Fruit fly (Drosophila melanogaster) whole organism, wandering third instar larva: Measurements from ENCODE around the gene Sdic4.
"Not testable (repeated sequence)": the region's sequence is repeated elsewhere in the genome, so short reads cannot be mapped to it uniquely, and the experiment has no call there.

Experiments
- Abd-B ChIP-seq: fragments of >200 bp; optimal IDR thresholded peaks from 2 replicates; lab custom pipeline; 2017; ENCODE audit warnings: missing biosample characterization, missing genetic modification characterization
- CG32264 ChIP-seq: fragments of 200-800 bp; sonication (Bioruptor generic); optimal IDR thresholded peaks from 2 replicates; lab custom pipeline; 2016; ENCODE audit warnings: missing biosample characterization, missing genetic modification characterization
- CG9705 ChIP-seq: fragments of 200-800 bp; sonication (Bioruptor generic); optimal IDR thresholded peaks from 2 replicates; lab custom pipeline; 2018; ENCODE audit warnings: missing biosample characterization, mild to moderate bottlenecking, missing genetic modification characterization
- CrebA ChIP-seq: fragments of 200-800 bp; sonication (Bioruptor generic); optimal IDR thresholded peaks from 2 replicates; lab custom pipeline; 2016; ENCODE audit warnings: missing biosample characterization, mild to moderate bottlenecking, missing genetic modification characterization, borderline replicate concordance
- Dfd ChIP-seq: fragments of >200 bp; optimal IDR thresholded peaks from 2 replicates; lab custom pipeline; 2017; ENCODE audit warnings: missing biosample characterization, missing genetic modification characterization
- Dif ChIP-seq: fragments of 200-275, 200-300 bp; sonication (Bioruptor generic); optimal IDR thresholded peaks from 2 replicates; lab custom pipeline; 2018; ENCODE audit warnings: missing biosample characterization, missing genetic modification characterization; ENCODE audit not compliant: partially characterized antibody
- GATAd ChIP-seq: sonication (Bioruptor generic); optimal IDR thresholded peaks from 2 replicates; lab custom pipeline; 2016; ENCODE audit warnings: missing biosample characterization, missing genetic modification characterization
- HLH106 ChIP-seq: fragments of 200-800 bp; optimal IDR thresholded peaks from 3 replicates; lab custom pipeline; 2019; ENCODE audit warnings: missing biosample characterization, mild to moderate bottlenecking, missing genetic modification characterization, moderate library complexity
- Hnf4 ChIP-seq: fragments of 200-800 bp; sonication (Bioruptor generic); optimal IDR thresholded peaks from 2 replicates; lab custom pipeline; 2016; ENCODE audit warnings: missing biosample characterization, mild to moderate bottlenecking, missing genetic modification characterization
- Hr78 ChIP-seq: fragments of >200 bp; optimal IDR thresholded peaks from 2 replicates; lab custom pipeline; 2017; ENCODE audit warnings: missing biosample characterization, missing genetic modification characterization
- Hr83 ChIP-seq: fragments of 200-300 bp; sonication (Bioruptor generic); optimal IDR thresholded peaks from 2 replicates; lab custom pipeline; 2016; ENCODE audit warnings: missing biosample characterization, mild to moderate bottlenecking, missing genetic modification characterization, moderate library complexity; ENCODE audit not compliant: poor library complexity, severe bottlenecking
- Jra ChIP-seq: sonication (Bioruptor generic); optimal IDR thresholded peaks from 2 replicates; lab custom pipeline; 2016; ENCODE audit warnings: missing biosample characterization, missing genetic modification characterization
- Mio ChIP-seq: sonication (Bioruptor generic); optimal IDR thresholded peaks from 2 replicates; lab custom pipeline; 2016; ENCODE audit warnings: missing biosample characterization, missing genetic modification characterization
- Myc ChIP-seq: fragments of >200 bp; optimal IDR thresholded peaks from 2 replicates; lab custom pipeline; 2017
- N ChIP-seq: fragments of >200 bp; optimal IDR thresholded peaks from 2 replicates; lab custom pipeline; 2018; ENCODE audit warnings: missing biosample characterization, missing external identifiers, missing genetic modification characterization
- OdsH ChIP-seq: fragments of 200-800 bp; sonication (Bioruptor generic); optimal IDR thresholded peaks from 2 replicates; lab custom pipeline; 2016; ENCODE audit warnings: missing biosample characterization, mild to moderate bottlenecking, missing genetic modification characterization
- Rel ChIP-seq, 2 experiments: fragments of 200-800 bp; sonication (Bioruptor generic) in 1 of 2; optimal IDR thresholded peaks; 2 replicates in 1 of 2; 3 replicates in 1 of 2; lab custom pipeline; 2016 to 2019; ENCODE audit warnings: mild to moderate bottlenecking in 2 of 2, missing biosample characterization in 2 of 2, missing genetic modification characterization in 2 of 2, moderate library complexity in 1 of 2
- Sp1 ChIP-seq: fragments of 200-800 bp; sonication (Bioruptor generic); optimal IDR thresholded peaks from 3 replicates; lab custom pipeline; 2019; ENCODE audit warnings: missing biosample characterization, mild to moderate bottlenecking, missing genetic modification characterization, moderate library complexity
- Vsx2 ChIP-seq: fragments of 200-300, 225-300 bp; sonication (Bioruptor generic); optimal IDR thresholded peaks from 2 replicates; lab custom pipeline; 2018; ENCODE audit warnings: missing biosample characterization, missing genetic modification characterization; ENCODE audit not compliant: partially characterized antibody
- br ChIP-seq: fragments of 200-800 bp; sonication (Bioruptor generic); optimal IDR thresholded peaks from 2 replicates; lab custom pipeline; 2016; ENCODE audit warnings: missing biosample characterization, missing genetic modification characterization
- brk ChIP-seq: fragments of 200-800 bp; sonication (Bioruptor generic); optimal IDR thresholded peaks from 2 replicates; lab custom pipeline; 2016; ENCODE audit warnings: missing biosample characterization, mild to moderate bottlenecking, missing genetic modification characterization
- dl ChIP-seq, 2 experiments: fragments of 175-275, 200-275 bp in 1 of 2; fragments of 200-275 bp in 1 of 2; sonication (Bioruptor generic); optimal IDR thresholded peaks; lab custom pipeline; 2018; ENCODE audit warnings: mild to moderate bottlenecking in 2 of 2, missing biosample characterization in 2 of 2, missing genetic modification characterization in 2 of 2, moderate library complexity in 2 of 2; ENCODE audit not compliant: partially characterized antibody in 2 of 2, insufficient read depth in 1 of 2
- dmrt93B ChIP-seq: fragments of 200-800 bp; sonication (Bioruptor generic); optimal IDR thresholded peaks from 2 replicates; lab custom pipeline; 2018; ENCODE audit warnings: missing biosample characterization, mild to moderate bottlenecking, missing genetic modification characterization
- dsf ChIP-seq: sonication (Bioruptor generic); optimal IDR thresholded peaks from 2 replicates; lab custom pipeline; 2016; ENCODE audit warnings: missing biosample characterization, missing genetic modification characterization, borderline replicate concordance
- ey ChIP-seq: fragments of 200-800 bp; sonication (Bioruptor generic); optimal IDR thresholded peaks from 2 replicates; lab custom pipeline; 2016; ENCODE audit warnings: missing biosample characterization, missing genetic modification characterization
- foxo ChIP-seq, 2 experiments: fragments of 200-800 bp; sonication (Bioruptor generic); optimal IDR thresholded peaks; 2 replicates in 1 of 2; 3 replicates in 1 of 2; lab custom pipeline; 2016 to 2017; ENCODE audit warnings: missing biosample characterization in 2 of 2, missing genetic modification characterization in 2 of 2
- fru ChIP-seq: fragments of 200-800 bp; sonication (Bioruptor generic); optimal IDR thresholded peaks from 3 replicates; lab custom pipeline; 2016; ENCODE audit warnings: missing biosample characterization, mild to moderate bottlenecking, missing genetic modification characterization
- h ChIP-seq: fragments of 200-800 bp; sonication (Bioruptor generic); optimal IDR thresholded peaks from 3 replicates; lab custom pipeline; 2016; ENCODE audit warnings: missing biosample characterization, mild to moderate bottlenecking, missing genetic modification characterization
- jim ChIP-seq: fragments of 175-275, 200-325 bp; sonication (Bioruptor generic); optimal IDR thresholded peaks from 2 replicates; lab custom pipeline; 2016; ENCODE audit warnings: missing biosample characterization, mild to moderate bottlenecking, missing genetic modification characterization
- lola ChIP-seq: fragments of >200 bp; optimal IDR thresholded peaks from 2 replicates; lab custom pipeline; 2017; ENCODE audit warnings: missing biosample characterization, missing genetic modification characterization
- pan ChIP-seq: fragments of >200 bp; optimal IDR thresholded peaks from 2 replicates; lab custom pipeline; 2017
- psq ChIP-seq: fragments of 200-800 bp; sonication (Bioruptor generic); optimal IDR thresholded peaks from 3 replicates; lab custom pipeline; 2017; ENCODE audit warnings: missing biosample characterization, mild to moderate bottlenecking, missing genetic modification characterization, moderate library complexity
- rgr ChIP-seq: fragments of 200-800 bp; sonication (Bioruptor generic); optimal IDR thresholded peaks from 3 replicates; lab custom pipeline; 2016; ENCODE audit warnings: missing biosample characterization, mild to moderate bottlenecking, missing genetic modification characterization
- sage ChIP-seq: fragments of 200-800 bp; sonication (Bioruptor generic); optimal IDR thresholded peaks from 2 replicates; lab custom pipeline; 2016; ENCODE audit warnings: missing biosample characterization, mild to moderate bottlenecking, missing genetic modification characterization
- sv ChIP-seq: fragments of 200-800 bp; sonication (Bioruptor generic); optimal IDR thresholded peaks from 3 replicates; lab custom pipeline; 2016; ENCODE audit warnings: missing biosample characterization, missing genetic modification characterization
- tai ChIP-seq: sonication (Bioruptor generic); optimal IDR thresholded peaks from 2 replicates; lab custom pipeline; 2016; ENCODE audit warnings: missing biosample characterization, missing genetic modification characterization
- usp ChIP-seq: fragments of >200 bp; optimal IDR thresholded peaks from 2 replicates; lab custom pipeline; 2017; ENCODE audit warnings: missing biosample characterization, missing genetic modification characterization
- woc ChIP-seq: sonication (Bioruptor generic); optimal IDR thresholded peaks from 2 replicates; lab custom pipeline; 2016; ENCODE audit warnings: missing biosample characterization, mild to moderate bottlenecking, missing genetic modification characterization

Gene Sdic4

DNA sequence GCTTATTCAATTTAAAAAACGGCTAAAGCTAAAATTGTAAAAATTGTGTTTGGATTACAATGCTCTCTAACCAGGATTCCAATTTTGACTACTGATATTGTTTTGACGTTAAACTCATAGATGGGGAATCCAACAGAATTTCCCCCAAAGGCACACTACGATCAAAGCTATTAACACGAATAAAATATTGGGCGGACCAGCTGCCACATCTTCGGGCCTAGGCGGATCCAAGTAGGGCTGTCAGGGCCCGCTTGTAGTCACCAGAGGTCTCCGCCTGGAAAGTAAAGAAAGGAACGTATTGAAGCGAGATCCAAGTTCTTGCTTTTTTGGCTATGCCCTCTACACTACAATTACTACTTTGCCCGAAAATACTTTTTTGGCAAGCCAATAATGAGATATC, at the start of gene Sdic4:
Gene Sdic4, minus strand, starts transcription at position 101 of the 400 bp plus-strand sequence.
- TF ChIP-seq h (GFP tag; lab: Kevin White, UChicago); Abd-B (GFP tag; lab: Kevin White, UChicago); Myc: not testable (repeated sequence)

DNA sequence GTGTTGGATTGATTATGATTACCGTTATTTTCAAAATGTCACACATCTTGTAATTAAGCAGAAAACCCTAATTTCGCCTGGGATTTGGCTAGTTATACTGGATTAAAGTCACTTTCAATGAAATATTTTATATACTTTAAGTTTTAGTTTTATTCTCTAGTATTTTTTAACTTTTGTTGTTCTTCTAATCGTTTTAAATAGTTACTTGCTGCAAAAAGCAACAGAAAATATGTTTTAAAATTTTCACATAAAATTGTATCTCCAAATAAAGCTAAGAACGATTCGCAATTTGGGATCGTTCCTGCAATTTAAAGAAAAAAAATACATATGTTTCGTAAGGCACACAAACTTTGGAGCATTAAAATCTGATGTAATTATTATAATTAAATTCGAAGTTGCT, 44.8 kb upstream of the Sdic4 start, which contains the start of gene Inx6:
Gene Inx6, minus strand, starts transcription at position 101 of the 400 bp plus-strand sequence.
- TF ChIP-seq pan (lab: Kevin White, UChicago): no peak
- TF ChIP-seq Rel (GFP tag; optimal IDR thresholded peaks at IDR 0.05; lab: Kevin White, UChicago): no peak
- TF ChIP-seq Rel (tag; optimal IDR thresholded peaks at IDR 0.05; lab: Kevin White, UChicago): no peak
- TF ChIP-seq rgr (GFP tag; lab: Kevin White, UChicago): no peak
- TF ChIP-seq foxo (GFP tag; optimal IDR thresholded peaks at IDR 0.05; lab: Kevin White, UChicago): no peak
- no peak for TF ChIP-seq Hnf4
- no peak for TF ChIP-seq Myc
- TF ChIP-seq ey (GFP tag; lab: Kevin White, UChicago): no peak
- TF ChIP-seq CG9705 (GFP tag; lab: Kevin White, UChicago): no peak
- no peak for TF ChIP-seq h (GFP tag; lab: Kevin White, UChicago)
- TF ChIP-seq N: no peak
- no peak for TF ChIP-seq Dfd
- no peak for TF ChIP-seq jim
- TF ChIP-seq HLH106 (tag; lab: Kevin White, UChicago): no peak
- TF ChIP-seq Hr83: no peak
- TF ChIP-seq usp (GFP tag; lab: Kevin White, UChicago): no peak
- no peak for TF ChIP-seq Jra (GFP tag; lab: Kevin White, UChicago)
- TF ChIP-seq Vsx2 (GFP tag; lab: Kevin White, UChicago): no peak
- TF ChIP-seq sage (GFP tag; lab: Kevin White, UChicago): no peak
- TF ChIP-seq GATAd: no peak
- no peak for TF ChIP-seq CrebA (GFP tag; lab: Kevin White, UChicago)

DNA sequence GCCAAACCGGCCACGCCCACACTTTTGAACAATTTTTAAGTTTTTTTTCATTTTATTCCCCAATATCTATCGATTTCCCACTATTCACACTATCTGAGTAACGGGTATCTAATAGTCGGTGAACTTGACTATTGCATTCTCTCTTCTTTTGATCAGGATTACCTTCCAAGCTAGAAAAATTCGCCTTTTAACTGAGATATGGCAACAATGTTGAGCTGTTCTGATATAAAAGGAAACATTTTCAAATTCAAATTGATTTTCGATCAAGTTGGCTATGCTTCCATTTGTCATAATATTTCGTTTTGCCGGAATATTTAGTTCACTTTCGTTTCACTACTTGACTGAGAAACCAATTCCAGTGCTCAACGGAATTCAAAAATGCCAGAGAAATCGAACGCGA, 34.1 kb upstream of the Sdic4 start, which contains the start of gene CG42577:
Gene CG42577, plus strand, starts transcription at position 301 of the 400 bp plus-strand sequence.
- not testable (repeated sequence) for TF ChIP-seq lola, sage, usp (GFP tag; lab: Kevin White, UChicago)

DNA sequence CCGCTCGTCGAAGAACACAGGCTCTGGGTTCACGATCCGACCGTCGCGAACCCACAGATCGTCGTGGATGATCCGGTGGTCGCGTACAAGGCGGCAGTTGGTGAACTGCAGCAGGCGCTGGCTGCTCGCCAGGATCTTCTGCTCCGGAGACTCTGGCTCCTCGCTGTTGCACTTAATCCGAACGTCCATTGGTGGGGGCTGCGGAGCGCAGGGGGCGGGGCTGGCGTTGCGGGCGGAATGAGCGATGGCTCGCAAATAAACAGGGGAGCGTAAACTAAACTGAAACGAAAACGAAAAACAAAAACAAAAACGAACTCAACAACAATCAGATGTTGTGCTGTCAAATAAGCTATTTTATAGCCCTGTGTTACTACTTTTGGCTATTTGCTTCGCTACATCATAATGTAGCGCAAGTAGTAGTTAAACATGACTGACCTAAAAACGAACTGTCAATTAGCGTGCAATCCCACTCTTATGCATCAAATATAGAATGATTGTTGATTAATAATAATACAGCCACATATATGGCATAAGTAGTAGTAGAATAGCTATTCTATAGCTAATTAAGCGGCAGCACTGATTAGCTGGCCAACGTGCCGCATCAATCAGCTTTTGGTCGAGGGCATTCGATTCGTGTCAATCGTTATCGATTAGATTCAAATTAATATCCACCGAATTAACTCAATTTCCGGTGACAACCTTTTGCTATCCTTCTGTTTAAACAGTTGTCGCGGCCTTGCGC, 32.2 kb upstream of the Sdic4 start, which contains the start of gene CG17065:
Gene CG17065, minus strand, starts transcription at position 351 of the 742 bp plus-strand sequence.
- TF ChIP-seq HLH106 (tag; lab: Kevin White, UChicago): peak; percentile 55
- peak; percentile 25 for TF ChIP-seq h (GFP tag; lab: Kevin White, UChicago)
- TF ChIP-seq Jra (GFP tag; lab: Kevin White, UChicago): no peak
- peak; percentile 90 for TF ChIP-seq woc (GFP tag; lab: Kevin White, UChicago)
- no peak for TF ChIP-seq dsf (GFP tag; lab: Kevin White, UChicago)
- no peak for TF ChIP-seq sage (GFP tag; lab: Kevin White, UChicago)
- no peak for TF ChIP-seq jim
- no peak for TF ChIP-seq br (GFP tag; lab: Kevin White, UChicago)
- TF ChIP-seq sv (GFP tag; lab: Kevin White, UChicago): peak; percentile 6
- peak; percentile 99 for TF ChIP-seq Myc
- no peak for TF ChIP-seq lola (GFP tag; lab: Kevin White, UChicago)
- no peak for TF ChIP-seq Dfd
- TF ChIP-seq Hr78 (GFP tag; lab: Kevin White, UChicago): no peak
- no peak for TF ChIP-seq brk (GFP tag; lab: Kevin White, UChicago)
- TF ChIP-seq OdsH (GFP tag; lab: Kevin White, UChicago): no peak
- TF ChIP-seq Hr83: no peak
- peak; percentile 10 for TF ChIP-seq CG9705 (GFP tag; lab: Kevin White, UChicago)
- peak; percentile 24 for TF ChIP-seq Sp1 (GFP tag; lab: Kevin White, UChicago)
- TF ChIP-seq GATAd: no peak
- TF ChIP-seq Vsx2 (GFP tag; lab: Kevin White, UChicago): no peak
- no peak for TF ChIP-seq fru
- TF ChIP-seq N: no peak
- TF ChIP-seq CG32264 (GFP tag; lab: Kevin White, UChicago): no peak
- TF ChIP-seq dmrt93B: peak; percentile 5
- TF ChIP-seq usp (GFP tag; lab: Kevin White, UChicago): no peak
- TF ChIP-seq foxo (GFP tag; optimal IDR thresholded peaks at IDR 0.05; lab: Kevin White, UChicago): peak in 1 of 2 experiments; percentile 15
- no peak for TF ChIP-seq CrebA (GFP tag; lab: Kevin White, UChicago)
- no peak for TF ChIP-seq Mio (GFP tag; lab: Kevin White, UChicago)
- TF ChIP-seq rgr (GFP tag; lab: Kevin White, UChicago): peak; percentile 5
- no peak for TF ChIP-seq pan (lab: Kevin White, UChicago)
- TF ChIP-seq Rel (GFP tag; optimal IDR thresholded peaks at IDR 0.05; lab: Kevin White, UChicago): no peak
- TF ChIP-seq Rel (tag; optimal IDR thresholded peaks at IDR 0.05; lab: Kevin White, UChicago): no peak
- no peak for TF ChIP-seq dl (GFP tag; optimal IDR thresholded peaks at IDR 0.05; lab: Kevin White, UChicago; ENCODE audit: insufficient read depth in 1 of 2, partially characterized antibody in 2 of 2)
- no peak for TF ChIP-seq psq (GFP tag; lab: Kevin White, UChicago)
- TF ChIP-seq tai (GFP tag; lab: Kevin White, UChicago): no peak
- TF ChIP-seq Hnf4: no peak
- TF ChIP-seq ey (GFP tag; lab: Kevin White, UChicago): no peak
- TF ChIP-seq Abd-B (GFP tag; lab: Kevin White, UChicago): no peak
- peak; percentile 39 for TF ChIP-seq Dif (GFP tag; lab: Kevin White, UChicago)
